Fruit fly (Drosophila melanogaster): ENCODE results near the gene slow.

DNA sequence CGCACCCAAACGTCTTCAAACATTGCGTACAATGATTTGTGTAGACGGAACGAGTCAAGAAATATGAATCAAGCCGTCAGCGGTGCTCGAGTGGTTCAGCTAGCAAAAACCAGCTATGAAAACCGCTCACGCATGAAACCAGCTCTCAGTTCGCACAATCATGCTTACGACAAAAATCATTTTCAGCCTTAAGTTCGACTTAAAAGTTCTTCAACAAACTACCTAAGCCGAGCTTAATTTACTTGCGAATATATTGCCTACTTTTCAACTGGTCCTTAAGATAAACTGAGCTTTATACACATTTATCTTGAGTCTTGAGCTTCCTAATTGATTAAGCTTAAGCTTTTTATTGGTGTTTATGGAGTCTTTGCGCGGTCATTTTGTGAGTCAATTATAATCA, 55.9 kb downstream of the slow start:
- TF ChIP-seq CG8159 (tag; optimal IDR thresholded peaks at IDR 0.05) (no peak), CG9948 (tag; optimal IDR thresholded peaks at IDR 0.05) (no peak), rn (GFP tag; IDR thresholded peaks at IDR 0.05) (no peak), CG14655 (GFP tag; optimal IDR thresholded peaks at IDR 0.05) (no peak), CG12605 (GFP tag; IDR thresholded peaks at IDR 0.05) (no peak), CG34367 (tag; optimal IDR thresholded peaks at IDR 0.05) (no peak), CG13204 (GFP tag; optimal IDR thresholded peaks at IDR 0.05) (no peak), CG17806 (tag; optimal IDR thresholded peaks at IDR 0.05) (no peak)

Data from whole organism, pupa.